Worm (Caenorhabditis elegans) whole organism, L1 larva: ENCODE measurements around the gene cal-1.
A peak's percentile ranks its signal among the peaks of the same experiment; 100 is the strongest.

Experiments used
- F16B12.6 ChIP-seq: fragments of 150-350 bp; optimal IDR thresholded peaks from 2 replicates; lab custom pipeline; 2014; ENCODE audit warnings: missing biosample characterization, missing genetic modification characterization
- aly-2 ChIP-seq: fragments of 150-350 bp; optimal IDR thresholded peaks from 2 replicates; lab custom pipeline; 2014; ENCODE audit warnings: missing biosample characterization, missing genetic modification characterization
- ama-1 ChIP-seq: fragments of 150-350 bp; optimal IDR thresholded peaks from 2 replicates; lab custom pipeline; 2014
- blmp-1 ChIP-seq: fragments of 150-350 bp; optimal IDR thresholded peaks from 2 replicates; lab custom pipeline; 2014; ENCODE audit warnings: missing biosample characterization, missing genetic modification characterization
- ceh-63 ChIP-seq: fragments of 200-800 bp; sonication (Bioruptor generic); optimal IDR thresholded peaks from 2 replicates; lab custom pipeline; 2018; ENCODE audit warnings: mild to moderate bottlenecking, missing genetic modification characterization, missing compliant biosample characterization
- ceh-8 ChIP-seq: fragments of 200-800 bp; sonication (Bioruptor generic); optimal IDR thresholded peaks from 2 replicates; lab custom pipeline; 2018; ENCODE audit warnings: mild to moderate bottlenecking, missing genetic modification characterization, moderate library complexity, missing compliant biosample characterization
- ceh-82 ChIP-seq, 3 experiments: fragments of 150-350 bp in 1 of 3; sonication (generic microtip) in 2 of 3; optimal IDR thresholded peaks; 2 replicates each; lab custom pipeline; 2014 to 2017; ENCODE audit warnings: missing biosample characterization in 3 of 3, missing genetic modification characterization in 3 of 3
- ceh-88 ChIP-seq: fragments of 200-800 bp; sonication (Bioruptor generic); IDR thresholded peaks from 2 replicates; pipeline ENCODE4 v1.3.6; 2022; ENCODE audit warnings: missing genetic modification characterization, missing compliant biosample characterization
- dsc-1 ChIP-seq: sonication (generic microtip); optimal IDR thresholded peaks from 2 replicates; lab custom pipeline; 2016; ENCODE audit warnings: mild to moderate bottlenecking, missing genetic modification characterization, missing compliant biosample characterization
- egl-27 ChIP-seq, 2 experiments: fragments of 150-350 bp in 1 of 2; sonication (generic microtip); optimal IDR thresholded peaks; 3 replicates each; lab custom pipeline; 2017 to 2018; ENCODE audit warnings: missing biosample characterization in 2 of 2, missing genetic modification characterization in 2 of 2, missing genetic modification reagents in 2 of 2
- elt-3 ChIP-seq, 6 experiments: fragments of 150-350 bp in 1 of 6; sonication (generic microtip); optimal IDR thresholded peaks; 2 replicates each; lab custom pipeline; 2017 to 2018; ENCODE audit warnings: missing biosample characterization in 6 of 6, missing genetic modification characterization in 6 of 6, inconsistent platforms in 1 of 6
- fkh-10 ChIP-seq: sonication (generic microtip); optimal IDR thresholded peaks from 2 replicates; lab custom pipeline; 2017; ENCODE audit warnings: missing biosample characterization, missing genetic modification reagents, missing genetic modification characterization
- fkh-4 ChIP-seq: sonication (generic microtip); optimal IDR thresholded peaks from 2 replicates; lab custom pipeline; 2016; ENCODE audit warnings: missing compliant biosample characterization, missing genetic modification characterization, borderline replicate concordance
- grh-1 ChIP-seq: fragments of 200-800 bp; sonication (Bioruptor generic); IDR thresholded peaks from 2 replicates; pipeline ENCODE4 v1.3.6; 2022; ENCODE audit warnings: missing genetic modification reagents, missing genetic modification characterization, missing compliant biosample characterization
- hlh-17 ChIP-seq: fragments of 200-800 bp; sonication (Bioruptor generic); optimal IDR thresholded peaks from 2 replicates; lab custom pipeline; 2018; ENCODE audit warnings: missing genetic modification characterization, mild to moderate bottlenecking, missing compliant biosample characterization, moderate library complexity, borderline replicate concordance
- hlh-4 ChIP-seq: sonication (generic microtip); optimal IDR thresholded peaks from 2 replicates; lab custom pipeline; 2016; ENCODE audit warnings: mild to moderate bottlenecking, missing genetic modification characterization, missing compliant biosample characterization
- hpl-2 ChIP-seq: fragments of 150-350 bp; optimal IDR thresholded peaks from 2 replicates; lab custom pipeline; 2014; ENCODE audit warnings: missing biosample characterization, missing genetic modification reagents, missing genetic modification characterization
- irx-1 ChIP-seq: sonication (generic microtip); optimal IDR thresholded peaks from 2 replicates; lab custom pipeline; 2016; ENCODE audit warnings: missing genetic modification characterization, missing compliant biosample characterization
- isw-1 ChIP-seq: fragments of 200-800 bp; sonication (Bioruptor generic); IDR thresholded peaks from 2 replicates; pipeline ENCODE4 v1.3.6; 2022; ENCODE audit warnings: missing genetic modification characterization, missing compliant biosample characterization
- jun-1 ChIP-seq: fragments of 150-350 bp; optimal IDR thresholded peaks from 2 replicates; lab custom pipeline; 2014; ENCODE audit warnings: missing biosample characterization, missing genetic modification reagents, missing genetic modification characterization
- lin-13 ChIP-seq: fragments of 150-350 bp; optimal IDR thresholded peaks from 2 replicates; lab custom pipeline; 2014; ENCODE audit warnings: missing biosample characterization, missing genetic modification reagents, missing genetic modification characterization
- lin-14 ChIP-seq: fragments of 200-800 bp; sonication (Bioruptor generic); optimal IDR thresholded peaks from 2 replicates; lab custom pipeline; 2018; ENCODE audit warnings: mild to moderate bottlenecking, missing genetic modification characterization, moderate library complexity, missing compliant biosample characterization
- lin-35 ChIP-seq, 2 experiments: fragments of 150-350 bp; optimal IDR thresholded peaks; 2 replicates each; lab custom pipeline; 2014; ENCODE audit warnings: missing biosample characterization in 2 of 2, missing genetic modification characterization in 2 of 2, missing genetic modification reagents in 2 of 2
- lin-39 ChIP-seq: fragments of 150-350 bp; optimal IDR thresholded peaks from 2 replicates; lab custom pipeline; 2014; ENCODE audit warnings: missing biosample characterization, missing genetic modification reagents, missing genetic modification characterization
- lir-3 ChIP-seq: sonication (generic microtip); optimal IDR thresholded peaks from 2 replicates; lab custom pipeline; 2016; ENCODE audit warnings: mild to moderate bottlenecking, missing genetic modification characterization, moderate library complexity, missing compliant biosample characterization; ENCODE audit not compliant: poor library complexity
- lsy-2 ChIP-seq, 2 experiments: fragments of 150-350 bp; optimal IDR thresholded peaks; 2 replicates each; lab custom pipeline; 2014; ENCODE audit warnings: missing biosample characterization in 2 of 2, missing genetic modification characterization in 2 of 2
- mdl-1 ChIP-seq, 2 experiments: fragments of 150-350 bp; optimal IDR thresholded peaks; 2 replicates each; lab custom pipeline; 2014 to 2017; ENCODE audit warnings: missing biosample characterization in 2 of 2, missing genetic modification characterization in 2 of 2, inconsistent platforms in 1 of 2
- mef-2 ChIP-seq: fragments of 150-350 bp; optimal IDR thresholded peaks from 2 replicates; lab custom pipeline; 2014; ENCODE audit warnings: missing biosample characterization, missing genetic modification characterization
- mep-1 ChIP-seq: fragments of 150-350 bp; optimal IDR thresholded peaks from 2 replicates; lab custom pipeline; 2014; ENCODE audit warnings: missing biosample characterization, missing genetic modification characterization
- nhr-19 ChIP-seq: fragments of 200-800 bp; sonication (Bioruptor generic); conservative IDR thresholded peaks from 2 replicates; pipeline ENCODE4 v1.3.6; 2022; ENCODE audit warnings: missing genetic modification characterization, missing compliant biosample characterization
- nhr-20 ChIP-seq: sonication (generic microtip); optimal IDR thresholded peaks from 2 replicates; lab custom pipeline; 2016; ENCODE audit warnings: mild to moderate bottlenecking, missing genetic modification characterization, missing compliant biosample characterization
- nhr-71 ChIP-seq: sonication (generic microtip); optimal IDR thresholded peaks from 2 replicates; lab custom pipeline; 2016; ENCODE audit warnings: mild to moderate bottlenecking, missing genetic modification characterization, moderate library complexity, missing compliant biosample characterization
- nhr-85 ChIP-seq: sonication (generic microtip); peaks from one replicate; lab custom pipeline; 2016; ENCODE audit warnings: missing genetic modification characterization, inconsistent platforms, missing compliant biosample characterization
- nhr-90 ChIP-seq: sonication (generic microtip); optimal IDR thresholded peaks from 2 replicates; lab custom pipeline; 2016; ENCODE audit warnings: mild to moderate bottlenecking, missing genetic modification characterization, missing compliant biosample characterization; ENCODE audit not compliant: poor library complexity
- pag-3 ChIP-seq: sonication (generic microtip); optimal IDR thresholded peaks from 2 replicates; lab custom pipeline; 2017; ENCODE audit warnings: missing genetic modification characterization, mild to moderate bottlenecking, missing compliant biosample characterization, antibody characterized with exemption, borderline replicate concordance; ENCODE audit not compliant: insufficient read depth
- pax-3 ChIP-seq: fragments of 200-800 bp; sonication (Bioruptor generic); optimal IDR thresholded peaks from 2 replicates; lab custom pipeline; 2018; ENCODE audit warnings: mild to moderate bottlenecking, missing genetic modification characterization, moderate library complexity, missing compliant biosample characterization
- pqm-1 ChIP-seq: sonication (generic microtip); optimal IDR thresholded peaks from 3 replicates; lab custom pipeline; 2017; ENCODE audit warnings: missing biosample characterization, missing genetic modification characterization
- rnt-1 ChIP-seq: sonication (generic microtip); optimal IDR thresholded peaks from 2 replicates; lab custom pipeline; 2016; ENCODE audit warnings: mild to moderate bottlenecking, missing genetic modification characterization, moderate library complexity, missing compliant biosample characterization
- skn-1 ChIP-seq: fragments of 150-350 bp; optimal IDR thresholded peaks from 2 replicates; lab custom pipeline; 2014; ENCODE audit warnings: missing biosample characterization, missing genetic modification characterization
- snu-23 ChIP-seq: sonication (generic microtip); optimal IDR thresholded peaks from 2 replicates; lab custom pipeline; 2016; ENCODE audit warnings: missing genetic modification characterization, missing compliant biosample characterization
- tbx-2 ChIP-seq: sonication (generic microtip); optimal IDR thresholded peaks from 2 replicates; lab custom pipeline; 2016; ENCODE audit warnings: missing genetic modification characterization, missing compliant biosample characterization
- unc-130 ChIP-seq: fragments of 150-350 bp; optimal IDR thresholded peaks from 2 replicates; lab custom pipeline; 2017; ENCODE audit warnings: missing biosample characterization, missing genetic modification characterization, inconsistent platforms
- unc-30 ChIP-seq: sonication (generic microtip); optimal IDR thresholded peaks from 2 replicates; lab custom pipeline; 2017; ENCODE audit warnings: missing biosample characterization, missing genetic modification characterization
- unc-62 ChIP-seq: fragments of 150-350 bp; optimal IDR thresholded peaks from 2 replicates; lab custom pipeline; 2014; ENCODE audit warnings: missing biosample characterization, missing genetic modification reagents, missing genetic modification characterization
- unc-86 ChIP-seq: sonication (generic microtip); optimal IDR thresholded peaks from 2 replicates; lab custom pipeline; 2016; ENCODE audit warnings: missing genetic modification characterization, missing compliant biosample characterization
- unc-98 ChIP-seq: fragments of 200-800 bp; sonication (Bioruptor generic); IDR thresholded peaks from 2 replicates; pipeline ENCODE4 v1.3.6; 2022; ENCODE audit warnings: missing genetic modification characterization, missing compliant biosample characterization
- ztf-4 ChIP-seq: fragments of 150-350 bp; optimal IDR thresholded peaks from 2 replicates; lab custom pipeline; 2014; ENCODE audit warnings: missing biosample characterization, missing genetic modification characterization

The cal-1 gene

ce11 chrV:12555872-12556271, 38.8 kb upstream of the cal-1 start:
- peak; percentile 21 for TF ChIP-seq nhr-19
- TF ChIP-seq lin-14 (GFP tag; lab: Kevin White, UChicago): peak; percentile 38
- peak; percentile 59 for TF ChIP-seq nhr-71 (tag; lab: Kevin White, UChicago)
- no peak for TF ChIP-seq fkh-10
- TF ChIP-seq hlh-4 (tag; lab: Kevin White, UChicago): no peak
- peak; percentile 37 for TF ChIP-seq tbx-2
- TF ChIP-seq grh-1 (GFP tag; lab: Robert Waterston, UW): 0 out of 2 replicates have a peak, but pooled peaks have one; percentile 5
- TF ChIP-seq blmp-1: peak; percentile 80
- TF ChIP-seq isw-1 (GFP tag; lab: Robert Waterston, UW): no peak
- TF ChIP-seq pqm-1 (tag; lab: Kevin White, UChicago): no peak
- TF ChIP-seq unc-130 (tag; lab: Kevin White, UChicago): peak; percentile 25
- peak in 1 of 2 experiments; percentile 25 for TF ChIP-seq lsy-2 (tag; optimal IDR thresholded peaks at IDR 0.05; lab: Kevin White, UChicago)
- TF ChIP-seq nhr-85 (tag; lab: Kevin White, UChicago): peak; percentile 84
- peak in 3 of 6 experiments; percentile 32 to 85 (median 59) for TF ChIP-seq elt-3 (tag; optimal IDR thresholded peaks at IDR 0.05; lab: Kevin White, UChicago)
- TF ChIP-seq snu-23 (GFP tag; lab: Kevin White, UChicago): peak; percentile 30
- peak; percentile 2 for TF ChIP-seq nhr-90 (tag; lab: Kevin White, UChicago)
- peak; percentile 42 for TF ChIP-seq nhr-20 (tag; lab: Kevin White, UChicago)
- peak in 1 of 2 experiments; percentile 9 for TF ChIP-seq lin-35 (GFP tag; optimal IDR thresholded peaks at IDR 0.05; lab: Kevin White, UChicago)
- no peak for TF ChIP-seq ceh-88 (GFP tag; lab: Robert Waterston, UW)

ce11 chrV:12554172-12555031, 37.4 kb upstream of the cal-1 start:
- TF ChIP-seq unc-62 (GFP tag; lab: Kevin White, UChicago): no peak
- TF ChIP-seq unc-30 (tag; lab: Kevin White, UChicago): no peak
- TF ChIP-seq nhr-90 (tag; lab: Kevin White, UChicago): peak; percentile 73
- no peak for TF ChIP-seq F16B12.6 (tag; lab: Kevin White, UChicago)
- no peak for TF ChIP-seq ceh-82 (tag; optimal IDR thresholded peaks at IDR 0.05; lab: Kevin White, UChicago)
- TF ChIP-seq dsc-1 (tag; lab: Kevin White, UChicago): no peak
- TF ChIP-seq mdl-1 (tag; optimal IDR thresholded peaks at IDR 0.05; lab: Kevin White, UChicago): peak in 1 of 2 experiments; percentile 34
- TF ChIP-seq egl-27 (tag; optimal IDR thresholded peaks at IDR 0.05; lab: Kevin White, UChicago): no peak
- TF ChIP-seq jun-1 (tag; lab: Kevin White, UChicago): no peak
- no peak for TF ChIP-seq lin-39 (tag; lab: Kevin White, UChicago)
- TF ChIP-seq ama-1 (lab: Kevin White, UChicago): peak; percentile 6
- TF ChIP-seq ceh-8 (GFP tag; lab: Kevin White, UChicago): no peak
- TF ChIP-seq unc-98 (GFP tag; lab: Robert Waterston, UW): no peak
- TF ChIP-seq nhr-85 (tag; lab: Kevin White, UChicago): peak; percentile 98
- peak; percentile 72 for TF ChIP-seq tbx-2
- peak; percentile 54 for TF ChIP-seq nhr-19
- TF ChIP-seq lir-3 (tag; lab: Kevin White, UChicago): no peak
- TF ChIP-seq hpl-2 (GFP tag; lab: Kevin White, UChicago): no peak
- no peak for TF ChIP-seq pag-3
- no peak for TF ChIP-seq irx-1 (tag; lab: Kevin White, UChicago)
- peak; percentile 20 for TF ChIP-seq mep-1 (tag; lab: Kevin White, UChicago)
- TF ChIP-seq unc-86 (tag; lab: Kevin White, UChicago): no peak
- no peak for TF ChIP-seq skn-1 (tag; lab: Kevin White, UChicago)
- peak; percentile 28 for TF ChIP-seq ztf-4
- TF ChIP-seq hlh-4 (tag; lab: Kevin White, UChicago): no peak
- no peak for TF ChIP-seq mef-2 (tag; lab: Kevin White, UChicago)
- TF ChIP-seq pax-3 (tag; lab: Kevin White, UChicago): no peak
- no peak for TF ChIP-seq rnt-1 (tag; lab: Kevin White, UChicago)
- no peak for TF ChIP-seq lin-13 (GFP tag; lab: Kevin White, UChicago)
- TF ChIP-seq fkh-4: no peak
- no peak for TF ChIP-seq aly-2
- peak; percentile 22 to 98 (median 84) for TF ChIP-seq elt-3 (tag; optimal IDR thresholded peaks at IDR 0.05; lab: Kevin White, UChicago)
- no peak for TF ChIP-seq hlh-17
- no peak for TF ChIP-seq ceh-63
